Fruit fly (Drosophila melanogaster) whole organism, embryonic: ENCODE measurements around the gene CG9150.

ENCODE experiments used
- Asciz ChIP-seq: fragments of 200-800 bp; sonication (Bioruptor generic); optimal IDR thresholded peaks from 2 replicates; lab custom pipeline; 2017; ENCODE audit warnings: missing biosample characterization, mild to moderate bottlenecking, missing genetic modification characterization, missing genetic modification reagents
- C15 ChIP-seq: fragments of 200-800 bp; sonication (Bioruptor generic); IDR thresholded peaks from 3 replicates; pipeline ENCODE4 v1.3.6; 2022; ENCODE audit warnings: missing biosample characterization, missing genetic modification characterization
- CG10959 ChIP-seq: fragments of 200-800 bp; sonication (Bioruptor generic); IDR thresholded peaks from 2 replicates; pipeline ENCODE4 v1.3.6; 2022; ENCODE audit warnings: missing biosample characterization, missing genetic modification characterization
- CG10979 ChIP-seq: fragments of 200-800 bp; sonication (Bioruptor generic); optimal IDR thresholded peaks from 2 replicates; lab custom pipeline; 2018; ENCODE audit warnings: missing biosample characterization, mild to moderate bottlenecking, missing genetic modification characterization, moderate library complexity
- CG11456 ChIP-seq: fragments of 200-800 bp; sonication (Bioruptor generic); IDR thresholded peaks from 3 replicates; pipeline ENCODE4 v1.3.6; 2022; ENCODE audit warnings: missing biosample characterization, missing genetic modification characterization
- CG11696 ChIP-seq: fragments of 200-800 bp; sonication (Bioruptor generic); IDR thresholded peaks from 2 replicates; pipeline ENCODE4 v1.3.6; 2022; ENCODE audit warnings: missing biosample characterization, missing genetic modification characterization
- CG12155 ChIP-seq: fragments of 200-800 bp; sonication (Bioruptor generic); optimal IDR thresholded peaks from 3 replicates; lab custom pipeline; 2016; ENCODE audit warnings: missing biosample characterization, missing genetic modification characterization
- CG12219 ChIP-seq: fragments of 200-800 bp; sonication (Bioruptor generic); optimal IDR thresholded peaks from 3 replicates; lab custom pipeline; 2018; ENCODE audit warnings: missing biosample characterization, mild to moderate bottlenecking, missing genetic modification characterization
- CG12659 ChIP-seq: fragments of 200-800 bp; sonication (Bioruptor generic); optimal IDR thresholded peaks from 3 replicates; lab custom pipeline; 2017; ENCODE audit warnings: mild to moderate bottlenecking, missing biosample characterization, missing genetic modification reagents, missing genetic modification characterization
- CG15696 ChIP-seq: fragments of 200-800 bp; sonication (Bioruptor generic); optimal IDR thresholded peaks from 2 replicates; lab custom pipeline; 2019; ENCODE audit warnings: missing biosample characterization, mild to moderate bottlenecking, missing genetic modification characterization, moderate library complexity
- CG31224 ChIP-seq: fragments of 200-800 bp; sonication (Bioruptor generic); IDR thresholded peaks from 2 replicates; pipeline ENCODE4 v1.3.6; 2022; ENCODE audit warnings: missing biosample characterization, missing genetic modification characterization
- CG33557 ChIP-seq: fragments of 200-800 bp; sonication (Bioruptor generic); optimal IDR thresholded peaks from 2 replicates; lab custom pipeline; 2019; ENCODE audit warnings: missing biosample characterization, mild to moderate bottlenecking, missing genetic modification characterization, moderate library complexity
- CG3726 ChIP-seq: fragments of 200-800 bp; sonication (Bioruptor generic); IDR thresholded peaks from 3 replicates; pipeline ENCODE4, ENCODE4 v1.3.6; 2022; ENCODE audit warnings: missing biosample characterization, missing genetic modification characterization
- CG3847 ChIP-seq: fragments of 200-800 bp; sonication (Bioruptor generic); IDR thresholded peaks from 2 replicates; pipeline ENCODE4 v1.3.6; 2022; ENCODE audit warnings: missing biosample characterization, missing genetic modification characterization
- CG4617 ChIP-seq: fragments of 200-800 bp; sonication (Bioruptor generic); optimal IDR thresholded peaks from 3 replicates; lab custom pipeline; 2016; ENCODE audit warnings: missing biosample characterization, missing genetic modification characterization, borderline replicate concordance
- CG4707 ChIP-seq: fragments of 200-800 bp; sonication (Bioruptor generic); optimal IDR thresholded peaks from 2 replicates; lab custom pipeline; 2018; ENCODE audit warnings: missing biosample characterization, mild to moderate bottlenecking, missing genetic modification characterization, moderate library complexity
- CG4730 ChIP-seq: fragments of 200-800 bp; sonication (Bioruptor generic); IDR thresholded peaks from 2 replicates; pipeline ENCODE4 v1.3.6; 2022; ENCODE audit warnings: missing biosample characterization, missing genetic modification characterization
- CG6175 ChIP-seq: fragments of 200-800 bp; sonication (Bioruptor generic); IDR thresholded peaks from 3 replicates; pipeline ENCODE4 v1.3.6; 2022; ENCODE audit warnings: missing biosample characterization, missing genetic modification characterization
- CG7928 ChIP-seq: fragments of 200-800 bp; sonication (Bioruptor generic); optimal IDR thresholded peaks from 2 replicates; lab custom pipeline; 2017; ENCODE audit warnings: missing biosample characterization, mild to moderate bottlenecking, missing genetic modification characterization
- CG8290 ChIP-seq, 3 experiments: fragments of 200-800 bp; sonication (Bioruptor generic); optimal IDR thresholded peaks; 2 replicates each; lab custom pipeline; 2016 to 2019; ENCODE audit warnings: missing biosample characterization in 3 of 3, missing genetic modification characterization in 3 of 3, mild to moderate bottlenecking in 2 of 3, moderate library complexity in 1 of 3
- Dek ChIP-seq: fragments of 200-800 bp; sonication (Bioruptor generic); optimal IDR thresholded peaks from 3 replicates; lab custom pipeline; 2019; ENCODE audit warnings: missing biosample characterization, mild to moderate bottlenecking, missing genetic modification characterization, moderate library complexity
- Doc3 ChIP-seq: fragments of 200-800 bp; sonication (Bioruptor generic); IDR thresholded peaks from 3 replicates; pipeline ENCODE4 v1.3.6; 2022; ENCODE audit warnings: missing biosample characterization, missing genetic modification characterization; ENCODE audit not compliant: partially characterized antibody
- ERR ChIP-seq: fragments of 200-800 bp; sonication (Bioruptor generic); optimal IDR thresholded peaks from 2 replicates; lab custom pipeline; 2016; ENCODE audit warnings: missing biosample characterization, missing genetic modification characterization
- Mad ChIP-seq: fragments of 200-800 bp; sonication (Bioruptor generic); optimal IDR thresholded peaks from 2 replicates; lab custom pipeline; 2016; ENCODE audit warnings: missing biosample characterization, missing genetic modification characterization
- Neu2 ChIP-seq: fragments of 200-800 bp; sonication (Bioruptor generic); optimal IDR thresholded peaks from 3 replicates; lab custom pipeline; 2016; ENCODE audit warnings: missing biosample characterization, missing genetic modification characterization, borderline replicate concordance
- Nf-YC ChIP-seq: fragments of 200-800 bp; optimal IDR thresholded peaks from 3 replicates; lab custom pipeline; 2019; ENCODE audit warnings: missing biosample characterization, mild to moderate bottlenecking, missing genetic modification characterization, moderate library complexity
- Oaz ChIP-seq: fragments of 200-800 bp; sonication (Bioruptor generic); IDR thresholded peaks from 2 replicates; pipeline ENCODE4 v1.3.6; 2022; ENCODE audit warnings: missing biosample characterization, missing genetic modification characterization
- Rx ChIP-seq: fragments of 200-800 bp; sonication (Bioruptor generic); IDR thresholded peaks from 2 replicates; pipeline ENCODE4 v1.3.6; 2022; ENCODE audit warnings: missing biosample characterization, missing genetic modification characterization
- Side ChIP-seq: fragments of 200-800 bp; sonication (Bioruptor generic); optimal IDR thresholded peaks from 2 replicates; lab custom pipeline; 2016; ENCODE audit warnings: missing biosample characterization, missing genetic modification characterization
- Sry-δ ChIP-seq: fragments of 200-800 bp; sonication (Bioruptor generic); optimal IDR thresholded peaks from 2 replicates; lab custom pipeline; 2016; ENCODE audit warnings: missing biosample characterization, missing genetic modification characterization
- abd-A ChIP-seq: fragments of 200-800 bp; sonication (Bioruptor generic); optimal IDR thresholded peaks from 3 replicates; lab custom pipeline; 2019; ENCODE audit warnings: missing biosample characterization, mild to moderate bottlenecking, missing genetic modification characterization, moderate library complexity
- ac ChIP-seq: fragments of 200-800 bp; sonication (Bioruptor generic); optimal IDR thresholded peaks from 3 replicates; lab custom pipeline; 2017; ENCODE audit warnings: missing biosample characterization, mild to moderate bottlenecking, missing genetic modification characterization
- bbx ChIP-seq: fragments of 200-800 bp; sonication (Bioruptor generic); IDR thresholded peaks from 2 replicates; pipeline ENCODE4 v1.3.6; 2022; ENCODE audit warnings: missing biosample characterization, missing genetic modification characterization; ENCODE audit not compliant: partially characterized antibody
- cad ChIP-seq: fragments of >200 bp; optimal IDR thresholded peaks from 2 replicates; lab custom pipeline; 2017; ENCODE audit warnings: missing biosample characterization, missing genetic modification characterization
- eve ChIP-seq, 2 experiments: fragments of >200 bp; optimal IDR thresholded peaks; 2 replicates each; lab custom pipeline; 2017; ENCODE audit warnings: missing biosample characterization in 2 of 2, missing genetic modification characterization in 2 of 2
- fd102C ChIP-seq: fragments of 200-800 bp; sonication (Bioruptor generic); optimal IDR thresholded peaks from 2 replicates; lab custom pipeline; 2018; ENCODE audit warnings: missing biosample characterization, mild to moderate bottlenecking, missing genetic modification characterization, moderate library complexity
- hb ChIP-seq: fragments of 200-800 bp; sonication (Bioruptor generic); IDR thresholded peaks from 3 replicates; pipeline ENCODE4 v1.3.6; 2022; ENCODE audit warnings: missing biosample characterization, missing genetic modification characterization; ENCODE audit not compliant: partially characterized antibody
- insv ChIP-seq, 2 experiments: fragments of 200-800 bp; sonication (Bioruptor generic); optimal IDR thresholded peaks; 3 replicates each; lab custom pipeline; 2016 to 2018; ENCODE audit warnings: missing biosample characterization in 2 of 2, missing genetic modification characterization in 2 of 2
- jigr1 ChIP-seq: fragments of 200-800 bp; sonication (Bioruptor generic); IDR thresholded peaks from 3 replicates; pipeline ENCODE4 v1.3.6; 2022; ENCODE audit warnings: missing biosample characterization, missing genetic modification characterization
- kay ChIP-seq: fragments of 200-800 bp; sonication (Bioruptor generic); optimal IDR thresholded peaks from 2 replicates; lab custom pipeline; 2016; ENCODE audit warnings: missing biosample characterization, missing genetic modification characterization
- ken ChIP-seq: fragments of 200-800 bp; sonication (Bioruptor generic); IDR thresholded peaks from 3 replicates; pipeline ENCODE4 v1.3.6; 2022; ENCODE audit warnings: missing biosample characterization, missing genetic modification characterization
- kni ChIP-seq: fragments of 200-800 bp; sonication (Bioruptor generic); optimal IDR thresholded peaks from 3 replicates; lab custom pipeline; 2017; ENCODE audit warnings: mild to moderate bottlenecking, missing biosample characterization, missing genetic modification reagents, missing genetic modification characterization
- mld ChIP-seq: fragments of 200-800 bp; sonication (Bioruptor generic); IDR thresholded peaks from 3 replicates; pipeline ENCODE4 v1.3.6; 2022; ENCODE audit warnings: missing biosample characterization, missing genetic modification characterization; ENCODE audit not compliant: partially characterized antibody
- prd ChIP-seq, 3 experiments: fragments of >200 bp in 2 of 3; fragments of 200-800 bp in 1 of 3; sonication (Bioruptor generic) in 1 of 3; optimal IDR thresholded peaks in 2 of 3; IDR thresholded peaks in 1 of 3; 2 replicates in 2 of 3; 3 replicates in 1 of 3; pipeline versions ENCODE4 v1.3.6 to Lab custom; 2017 to 2022; ENCODE audit warnings: missing biosample characterization in 1 of 3, missing genetic modification characterization in 1 of 3
- ro ChIP-seq: fragments of 200-800 bp; sonication (Bioruptor generic); IDR thresholded peaks from 2 replicates; pipeline ENCODE4 v1.3.6; 2022; ENCODE audit warnings: missing biosample characterization, missing genetic modification characterization
- run ChIP-seq: fragments of 200-800 bp; sonication (Bioruptor generic); optimal IDR thresholded peaks from 3 replicates; lab custom pipeline; 2018; ENCODE audit warnings: missing biosample characterization, mild to moderate bottlenecking, missing genetic modification characterization
- sima ChIP-seq: fragments of 200-800 bp; sonication (Bioruptor generic); optimal IDR thresholded peaks from 2 replicates; lab custom pipeline; 2016; ENCODE audit warnings: missing biosample characterization, missing genetic modification characterization
- slbo ChIP-seq: fragments of 200-800 bp; sonication (Bioruptor generic); IDR thresholded peaks from 2 replicates; pipeline ENCODE4 v1.3.6; 2022; ENCODE audit warnings: missing biosample characterization, missing genetic modification characterization
- trem ChIP-seq: fragments of 200-800 bp; optimal IDR thresholded peaks from 3 replicates; lab custom pipeline; 2019; ENCODE audit warnings: missing biosample characterization, mild to moderate bottlenecking, missing genetic modification characterization, moderate library complexity

Gene CG9150

DNA sequence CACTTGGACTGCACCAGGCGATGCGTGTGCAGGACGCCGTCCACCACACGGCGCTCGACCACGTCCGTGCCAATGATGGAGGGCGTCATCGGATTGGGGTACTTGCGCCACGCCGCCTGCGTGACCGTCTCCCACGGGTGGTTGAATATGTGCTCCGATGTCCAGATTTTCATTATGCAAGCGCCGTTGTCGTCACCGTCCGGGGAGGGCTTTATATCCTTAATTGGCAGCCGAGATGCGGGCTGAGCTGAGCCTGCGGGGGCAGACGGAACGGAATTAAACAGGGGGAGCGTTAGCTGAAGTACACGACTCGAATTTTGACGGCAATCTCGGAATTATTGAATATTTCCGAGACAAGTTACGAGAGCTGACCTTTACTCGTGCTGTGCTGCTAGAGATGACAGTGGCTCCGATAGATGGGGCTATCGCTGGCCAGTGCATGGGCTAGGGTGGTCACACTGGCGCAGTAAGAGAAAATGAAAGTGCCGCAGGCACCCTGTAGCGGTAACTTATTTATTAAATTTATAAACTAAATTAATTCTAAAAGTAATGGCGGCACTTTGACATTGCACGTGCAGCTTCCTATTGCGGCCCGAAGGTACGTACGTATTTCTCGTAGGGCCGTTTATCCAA lies 20.8 kb downstream of the CG9150 start, which contains the start of gene IPIP (continued):
- TF ChIP-seq Doc3 (GFP tag; lab: Robert Waterston, UW) (peak; percentile 73), CG7928 (GFP tag; lab: Kevin White, UChicago) (no peak), CG4617 (peak; percentile 89), CG11696 (no peak), kay (no peak), fd102C (GFP tag; lab: Kevin White, UChicago) (no peak), CG4707 (GFP tag; lab: Kevin White, UChicago) (no peak), abd-A (tag; lab: Kevin White, UChicago) (no peak), ERR (GFP tag; lab: Kevin White, UChicago) (no peak), CG6175 (GFP tag; lab: Robert Waterston, UW) (0 out of 3 replicates have a peak, but pooled peaks have one; percentile 20), CG3847 (peak; percentile 70), CG10959 (no peak; the same call in 1 of the 2 replicates), ken (GFP tag; lab: Robert Waterston, UW) (no peak), CG12219 (GFP tag; lab: Kevin White, UChicago) (no peak), Sry-δ (GFP tag; lab: Kevin White, UChicago) (peak; percentile 90), C15 (no peak), Asciz (GFP tag; lab: Kevin White, UChicago) (no peak), trem (tag; lab: Kevin White, UChicago) (peak; percentile 36), jigr1 (no peak; the same call in 2 of the 3 replicates), CG11456 (GFP tag; lab: Robert Waterston, UW) (peak; percentile 75), CG12155 (GFP tag; lab: Kevin White, UChicago) (peak; percentile 53), hb (GFP tag; lab: Robert Waterston, UW) (peak; percentile 83), prd (optimal IDR thresholded peaks at IDR 0.05; lab: Kevin White, UChicago) (no peak), prd (GFP tag; IDR thresholded peaks at IDR 0.05; lab: Robert Waterston, UW) (peak; percentile 44; the same call in 1 of the 3 replicates), bbx (peak; percentile 87), sima (no peak), insv (GFP tag; optimal IDR thresholded peaks at IDR 0.05; lab: Kevin White, UChicago) (no peak), cad (GFP tag; lab: Kevin White, UChicago) (no peak), CG3726 (GFP tag; lab: Robert Waterston, UW) (no peak), Dek (tag; lab: Kevin White, UChicago) (no peak), Rx (GFP tag; lab: Robert Waterston, UW) (peak; percentile 43; the same call in 1 of the 2 replicates), run (tag; lab: Kevin White, UChicago) (no peak), CG8290 (GFP tag; optimal IDR thresholded peaks at IDR 0.05; lab: Kevin White, UChicago) (no peak), CG8290 (tag; optimal IDR thresholded peaks at IDR 0.05; lab: Kevin White, UChicago) (peak in 1 of 2 experiments; percentile 66), Oaz (GFP tag; lab: Robert Waterston, UW) (no peak), kni (GFP tag; lab: Kevin White, UChicago) (no peak), ac (no peak), eve (GFP tag; optimal IDR thresholded peaks at IDR 0.05; lab: Kevin White, UChicago) (no peak), CG4730 (GFP tag; lab: Robert Waterston, UW) (no peak), slbo (peak; percentile 66), Neu2 (GFP tag; lab: Kevin White, UChicago) (no peak), Mad (GFP tag; lab: Kevin White, UChicago) (peak; percentile 6), CG15696 (tag; lab: Kevin White, UChicago) (no peak), Side (no peak), CG31224 (GFP tag; lab: Robert Waterston, UW) (no peak), CG10979 (peak; percentile 0), CG33557 (GFP tag; lab: Kevin White, UChicago) (no peak), ro (no peak; the same call in 1 of the 2 replicates), CG12659 (GFP tag; lab: Kevin White, UChicago) (peak; percentile 65), mld (GFP tag; lab: Robert Waterston, UW) (peak; percentile 75), Nf-YC (tag; lab: Kevin White, UChicago) (peak; percentile 27)
